Worm (Caenorhabditis elegans) whole organism, L4 larva: Measurements from ENCODE around the gene dnj-2.

Experiments used
- F26F4.8 ChIP-seq: fragments of 200-800 bp; sonication (Bioruptor generic); conservative IDR thresholded peaks from 2 replicates; pipeline ENCODE4 v1.3.6; 2022; ENCODE audit warnings: missing genetic modification characterization, missing compliant biosample characterization
- F37D6.2 ChIP-seq: sonication (generic microtip); optimal IDR thresholded peaks from 2 replicates; lab custom pipeline; 2016; ENCODE audit warnings: mild to moderate bottlenecking, missing genetic modification characterization, missing compliant biosample characterization
- F44E2.7 ChIP-seq: fragments of 200-800 bp; sonication (Bioruptor generic); IDR thresholded peaks from 2 replicates; pipeline ENCODE4 v2.1.2; 2022; ENCODE audit warnings: missing genetic modification characterization, missing compliant biosample characterization
- F49E8.2 ChIP-seq: sonication (generic microtip); optimal IDR thresholded peaks from 2 replicates; lab custom pipeline; 2016; ENCODE audit warnings: missing compliant biosample characterization, mild to moderate bottlenecking, missing genetic modification characterization, borderline replicate concordance
- T26A8.4 ChIP-seq: fragments of 200-800 bp; sonication (Bioruptor generic); IDR thresholded peaks from 2 replicates; pipeline ENCODE4 v1.3.6; 2022; ENCODE audit warnings: missing genetic modification characterization, missing compliant biosample characterization
- Y105C5A.15 ChIP-seq: fragments of 200-800 bp; sonication (Bioruptor generic); IDR thresholded peaks from 2 replicates; pipeline ENCODE4 v1.3.6; 2022; ENCODE audit warnings: missing genetic modification characterization, missing compliant biosample characterization
- Y48G9A.11 ChIP-seq: fragments of 200-800 bp; sonication (Bioruptor generic); IDR thresholded peaks from 2 replicates; pipeline ENCODE4 v1.3.6; 2022; ENCODE audit warnings: missing genetic modification reagents, missing genetic modification characterization, missing compliant biosample characterization
- ZK546.5 ChIP-seq, 2 experiments: sonication (generic microtip); optimal IDR thresholded peaks; 2 replicates each; lab custom pipeline; 2017; ENCODE audit warnings: missing biosample characterization in 2 of 2, missing genetic modification characterization in 2 of 2
- aha-1 ChIP-seq: fragments of 150-350 bp; peaks from one replicate; lab custom pipeline; 2014; ENCODE audit warnings: missing biosample characterization, missing genetic modification characterization
- arid-1 ChIP-seq: fragments of 200-800 bp; sonication (Bioruptor generic); conservative IDR thresholded peaks from 2 replicates; pipeline ENCODE4 v1.3.6; 2022; ENCODE audit warnings: missing genetic modification reagents, missing genetic modification characterization, missing compliant biosample characterization
- attf-4 ChIP-seq: sonication (generic microtip); optimal IDR thresholded peaks from 3 replicates; lab custom pipeline; 2017; ENCODE audit warnings: missing biosample characterization, missing genetic modification characterization
- ces-1 ChIP-seq: fragments of 150-350 bp; sonication (generic microtip); optimal IDR thresholded peaks from 4 replicates; lab custom pipeline; 2014; ENCODE audit warnings: missing biosample characterization, missing genetic modification reagents, missing genetic modification characterization
- daf-12 ChIP-seq: fragments of 150-350 bp; optimal IDR thresholded peaks from 2 replicates; lab custom pipeline; 2014; ENCODE audit warnings: missing biosample characterization, missing genetic modification reagents, missing genetic modification characterization
- daf-16 ChIP-seq, 3 experiments: sonication (generic microtip); optimal IDR thresholded peaks; 2 replicates each; lab custom pipeline; 2016 to 2017; ENCODE audit warnings: missing genetic modification characterization in 3 of 3, missing genetic modification reagents in 3 of 3, mild to moderate bottlenecking in 2 of 3, missing compliant biosample characterization in 2 of 3, missing biosample characterization in 1 of 3, moderate library complexity in 1 of 3
- dmd-8 ChIP-seq: fragments of 200-800 bp; sonication (Bioruptor generic); IDR thresholded peaks from 2 replicates; pipeline ENCODE4 v1.3.6; 2022; ENCODE audit warnings: missing genetic modification characterization, missing compliant biosample characterization
- dpl-1 ChIP-seq: fragments of 150-350 bp; optimal IDR thresholded peaks from 2 replicates; lab custom pipeline; 2014; ENCODE audit warnings: missing biosample characterization, missing genetic modification reagents, missing genetic modification characterization
- dve-1 ChIP-seq: sonication (generic microtip); optimal IDR thresholded peaks from 2 replicates; lab custom pipeline; 2017; ENCODE audit warnings: antibody characterized with exemption, mild to moderate bottlenecking, missing genetic modification characterization, missing compliant biosample characterization; ENCODE audit not compliant: insufficient read depth
- lim-7 ChIP-seq: fragments of 200-800 bp; sonication (Bioruptor generic); IDR thresholded peaks from 2 replicates; pipeline ENCODE4 v1.3.6; 2022; ENCODE audit warnings: missing genetic modification characterization, missing compliant biosample characterization
- lin-38 ChIP-seq: fragments of 200-800 bp; sonication (Bioruptor generic); IDR thresholded peaks from 2 replicates; pipeline ENCODE4 v1.3.6; 2022; ENCODE audit warnings: missing genetic modification reagents, missing genetic modification characterization, missing compliant biosample characterization
- mdl-1 ChIP-seq, 2 experiments: fragments of 150-350 bp in 1 of 2; sonication (generic microtip) in 1 of 2; optimal IDR thresholded peaks; 2 replicates each; lab custom pipeline; 2014 to 2017; ENCODE audit warnings: missing biosample characterization in 2 of 2, missing genetic modification characterization in 2 of 2
- mep-1 ChIP-seq: fragments of 150-350 bp; sonication (generic microtip); optimal IDR thresholded peaks from 3 replicates; lab custom pipeline; 2014; ENCODE audit warnings: missing biosample characterization, missing genetic modification characterization
- mes-2 ChIP-seq: sonication (generic microtip); optimal IDR thresholded peaks from 2 replicates; lab custom pipeline; 2016; ENCODE audit warnings: missing genotype, mild to moderate bottlenecking, missing genetic modification characterization, missing compliant biosample characterization; ENCODE audit not compliant: poor library complexity, severe bottlenecking
- nhr-76 ChIP-seq: fragments of 150-350 bp; optimal IDR thresholded peaks from 2 replicates; lab custom pipeline; 2014; ENCODE audit warnings: missing biosample characterization, missing genetic modification characterization
- pha-4 ChIP-seq, 2 experiments: fragments of 150-350 bp in 1 of 2; fragments of 200-800 bp in 1 of 2; sonication (Bioruptor generic) in 1 of 2; IDR thresholded peaks in 1 of 2; optimal IDR thresholded peaks in 1 of 2; 2 replicates each; pipeline versions ENCODE4 v1.3.6 to Lab custom; 2014 to 2022; ENCODE audit warnings: missing genetic modification characterization in 2 of 2, missing genetic modification reagents in 2 of 2, missing biosample characterization in 1 of 2, missing compliant biosample characterization in 1 of 2
- snpc-1.2 ChIP-seq: fragments of 200-800 bp; sonication (Bioruptor generic); IDR thresholded peaks from 2 replicates; pipeline ENCODE4 v1.3.6; 2022; ENCODE audit warnings: missing genetic modification reagents, missing genetic modification characterization, missing compliant biosample characterization
- spr-1 ChIP-seq: sonication (generic microtip); optimal IDR thresholded peaks from 2 replicates; lab custom pipeline; 2016; ENCODE audit warnings: mild to moderate bottlenecking, missing genetic modification characterization, missing compliant biosample characterization
- tag-97 ChIP-seq: fragments of 200-800 bp; sonication (Bioruptor generic); IDR thresholded peaks from 2 replicates; pipeline ENCODE4 v1.3.6; 2022; ENCODE audit warnings: missing genetic modification characterization, missing compliant biosample characterization
- unc-130 ChIP-seq: sonication (generic microtip); optimal IDR thresholded peaks from 2 replicates; lab custom pipeline; 2016; ENCODE audit warnings: missing genetic modification reagents, missing genetic modification characterization, missing compliant biosample characterization
- unc-39 ChIP-seq: sonication (generic microtip); optimal IDR thresholded peaks from 2 replicates; lab custom pipeline; 2017; ENCODE audit warnings: missing biosample characterization, missing genetic modification characterization
- unc-62 ChIP-seq, 3 experiments: fragments of 150-350 bp in 1 of 3; sonication (generic microtip); optimal IDR thresholded peaks in 2 of 3; peaks in 1 of 3; 1 replicate in 1 of 3; 2 replicates in 2 of 3; lab custom pipeline; 2014 to 2017; ENCODE audit warnings: missing biosample characterization in 3 of 3, missing genetic modification characterization in 3 of 3, missing genetic modification reagents in 3 of 3, missing genotype in 1 of 3
- zfp-2 ChIP-seq: sonication (generic microtip); optimal IDR thresholded peaks from 2 replicates; lab custom pipeline; 2016; ENCODE audit warnings: mild to moderate bottlenecking, missing genetic modification characterization, missing compliant biosample characterization
- zfp-3 ChIP-seq: fragments of 200-800 bp; sonication (Bioruptor generic); conservative IDR thresholded peaks from 2 replicates; pipeline ENCODE4 v1.3.6; 2022; ENCODE audit warnings: missing genetic modification reagents, missing genetic modification characterization, missing compliant biosample characterization
- ztf-7 ChIP-seq: fragments of 150-350 bp; optimal IDR thresholded peaks from 2 replicates; lab custom pipeline; 2014; ENCODE audit warnings: missing biosample characterization, missing genetic modification characterization

dnj-2 gene

DNA sequence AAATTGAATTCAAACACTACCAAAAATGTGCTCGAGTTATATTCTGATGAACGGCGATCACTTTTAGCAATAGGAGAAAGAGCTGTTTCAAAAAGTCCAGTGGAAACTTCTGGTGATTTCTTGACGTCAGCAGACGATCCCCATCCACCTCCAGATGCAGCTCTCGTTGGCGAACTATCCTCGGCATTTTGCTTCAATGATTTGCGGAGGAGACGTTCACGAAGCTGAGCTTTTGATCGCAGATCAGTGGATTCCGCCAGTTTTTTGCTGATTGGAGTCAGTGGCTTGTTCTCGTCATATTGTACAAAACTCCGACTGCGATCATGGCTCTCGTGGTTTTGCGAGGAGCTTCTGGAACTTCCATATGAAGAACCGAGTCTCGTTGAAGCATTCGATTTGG lies 22.4 kb upstream of the dnj-2 start:
- TF ChIP-seq aha-1 (tag; lab: Kevin White, UChicago): peak; percentile 45
- TF ChIP-seq Y48G9A.11 (GFP tag; lab: Robert Waterston, UW): no peak
- peak in 1 of 2 experiments; percentile 94 for TF ChIP-seq unc-62 (GFP tag; optimal IDR thresholded peaks at IDR 0.05 in 1 of 2; lab: Kevin White, UChicago)
- no peak for TF ChIP-seq unc-62 (tag; optimal IDR thresholded peaks at IDR 0.05; lab: Kevin White, UChicago)
- TF ChIP-seq, all 104 proteins: peak for 2

DNA sequence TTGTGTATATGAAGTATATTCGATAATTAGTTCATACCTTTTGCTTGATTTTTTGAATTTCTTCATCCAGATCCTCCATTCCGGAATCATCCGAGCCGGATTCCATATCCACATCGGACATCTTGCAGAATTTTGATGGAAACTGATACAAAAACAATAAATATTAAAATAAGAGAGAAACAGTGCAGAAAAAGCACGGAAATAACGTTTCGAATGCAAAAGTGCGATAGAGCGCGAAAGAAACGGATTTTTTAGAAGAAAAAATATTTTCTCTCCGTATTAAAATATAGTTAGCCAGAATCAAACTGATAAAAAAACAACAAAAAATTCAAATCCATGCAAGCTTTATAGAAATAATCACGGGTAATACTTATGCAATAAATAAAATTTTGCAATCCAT lies 19.0 kb upstream of the dnj-2 start, which contains the start of gene sart-3:
sart-3 (minus strand) TSS at position 219 of the 400 bp plus-strand sequence.
- no peak for TF ChIP-seq ztf-7 (tag; lab: Kevin White, UChicago)
- peak; percentile 57 for TF ChIP-seq lin-38
- no peak for TF ChIP-seq daf-16 (GFP tag; optimal IDR thresholded peaks at IDR 0.05; lab: Kevin White, UChicago)
- TF ChIP-seq daf-16 (tag; optimal IDR thresholded peaks at IDR 0.05; lab: Kevin White, UChicago): peak; percentile 1
- TF ChIP-seq mes-2 (tag; lab: Kevin White, UChicago): peak; percentile 33
- TF ChIP-seq F49E8.2: no peak

DNA sequence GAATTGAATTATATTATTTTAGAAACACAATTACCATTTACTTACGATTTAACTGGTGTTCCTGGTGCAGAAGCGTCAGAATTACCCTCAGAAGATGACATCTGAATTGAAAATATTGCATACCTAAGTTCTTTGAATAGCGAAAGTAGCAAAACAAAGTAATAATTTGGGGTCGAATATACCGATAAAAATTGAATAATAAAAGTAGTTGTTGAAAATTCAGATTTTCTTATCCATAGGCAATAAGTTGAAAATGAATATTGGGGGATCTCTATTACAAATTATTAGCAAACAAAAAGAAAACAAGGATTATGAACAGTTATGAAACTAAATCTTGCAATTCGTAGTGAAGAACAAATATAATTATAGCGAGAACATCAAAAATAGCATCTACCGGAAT lies 15.5 kb upstream of the dnj-2 start, which contains the start of gene leo-1:
leo-1 (minus strand) TSS at position 101 of the 400 bp plus-strand sequence.
- TF ChIP-seq unc-39 (tag; lab: Kevin White, UChicago) (no peak), tag-97 (GFP tag; lab: Robert Waterston, UW) (no peak), ZK546.5 (tag; optimal IDR thresholded peaks at IDR 0.05; lab: Kevin White, UChicago) (no peak), daf-12 (tag; lab: Kevin White, UChicago) (no peak), unc-62 (GFP tag; optimal IDR thresholded peaks at IDR 0.05 in 1 of 2; lab: Kevin White, UChicago) (peak in 1 of 2 experiments; percentile 55), unc-62 (tag; optimal IDR thresholded peaks at IDR 0.05; lab: Kevin White, UChicago) (no peak), zfp-2 (tag; lab: Kevin White, UChicago) (no peak), F37D6.2 (tag; lab: Kevin White, UChicago) (no peak)

DNA sequence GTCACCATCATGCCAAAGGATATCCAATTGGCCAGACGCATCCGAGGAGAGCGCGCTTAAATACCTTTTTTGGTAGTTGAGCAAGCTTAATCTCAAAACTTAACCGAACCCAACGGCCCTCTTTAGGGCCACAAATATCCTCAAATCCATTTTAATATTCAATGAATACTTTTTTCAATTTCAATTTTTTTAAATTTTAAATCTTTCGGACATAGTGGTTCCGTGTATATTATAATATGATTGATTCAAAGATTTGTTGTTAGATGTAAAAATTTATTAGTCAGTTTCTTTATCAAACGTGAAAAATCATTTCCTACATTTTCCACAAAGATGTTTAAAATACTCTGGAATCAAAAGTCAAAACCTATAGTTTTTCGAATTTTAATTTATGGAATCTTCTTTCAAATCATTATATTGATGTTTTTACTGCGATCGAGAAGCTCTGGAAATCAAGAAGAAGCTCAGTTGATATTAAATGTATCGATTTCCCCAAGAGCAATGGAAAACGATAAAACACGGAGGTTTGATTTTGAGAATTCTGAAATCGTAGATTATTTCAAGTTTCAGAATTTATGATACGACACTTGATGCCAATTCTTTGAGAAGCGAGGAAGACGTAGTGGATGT lies 13.3 kb upstream of the dnj-2 start, which contains the start of gene B0035.21:
B0035.21 (plus strand) TSS at position 322 of the 627 bp plus-strand sequence.
- TF ChIP-seq zfp-3: 0 out of 2 replicates have a peak, but pooled peaks have one; percentile 17
- TF ChIP-seq nhr-76 (tag; lab: Kevin White, UChicago): no peak
- TF ChIP-seq T26A8.4 (GFP tag; lab: Robert Waterston, UW): 0 out of 2 replicates have a peak, but pooled peaks have one; percentile 17
- peak; percentile 4 for TF ChIP-seq dve-1
- 0 out of 2 replicates have a peak, but pooled peaks have one; percentile 48 for TF ChIP-seq F26F4.8 (GFP tag; lab: Robert Waterston, UW)
- no peak for TF ChIP-seq unc-130 (GFP tag; lab: Kevin White, UChicago)
- TF ChIP-seq attf-4 (tag; lab: Kevin White, UChicago): no peak
- TF ChIP-seq pha-4 (GFP tag; IDR thresholded peaks at IDR 0.05; lab: Robert Waterston, UW): 0 out of 2 replicates have a peak, but pooled peaks have one; percentile 32
- no peak for TF ChIP-seq pha-4 (tag; optimal IDR thresholded peaks at IDR 0.05; lab: Kevin White, UChicago)
- TF ChIP-seq dpl-1 (GFP tag; lab: Kevin White, UChicago): no peak
- 0 out of 2 replicates have a peak, but pooled peaks have one; percentile 34 for TF ChIP-seq Y105C5A.15 (GFP tag; lab: Robert Waterston, UW)
- TF ChIP-seq lin-38: peak; percentile 46

DNA sequence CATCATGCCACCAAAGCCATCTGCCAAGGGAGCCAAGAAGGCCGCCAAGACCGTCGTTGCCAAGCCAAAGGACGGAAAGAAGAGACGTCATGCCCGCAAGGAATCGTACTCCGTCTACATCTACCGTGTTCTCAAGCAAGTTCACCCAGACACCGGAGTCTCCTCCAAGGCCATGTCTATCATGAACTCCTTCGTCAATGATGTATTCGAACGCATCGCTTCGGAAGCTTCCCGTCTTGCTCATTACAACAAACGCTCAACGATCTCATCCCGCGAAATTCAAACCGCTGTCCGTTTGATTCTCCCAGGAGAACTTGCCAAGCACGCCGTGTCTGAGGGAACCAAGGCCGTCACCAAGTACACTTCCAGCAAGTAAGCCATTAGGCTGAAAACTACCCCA lies 11.0 kb upstream of the dnj-2 start, which contains the start of gene his-48:
his-48 (plus strand) TSS at position 5 of the 400 bp plus-strand sequence.
- peak; percentile 39; the same call in 1 of the 2 replicates for TF ChIP-seq lin-38
- peak; percentile 56; the same call in 1 of the 2 replicates for TF ChIP-seq lim-7 (GFP tag; lab: Robert Waterston, UW)

DNA sequence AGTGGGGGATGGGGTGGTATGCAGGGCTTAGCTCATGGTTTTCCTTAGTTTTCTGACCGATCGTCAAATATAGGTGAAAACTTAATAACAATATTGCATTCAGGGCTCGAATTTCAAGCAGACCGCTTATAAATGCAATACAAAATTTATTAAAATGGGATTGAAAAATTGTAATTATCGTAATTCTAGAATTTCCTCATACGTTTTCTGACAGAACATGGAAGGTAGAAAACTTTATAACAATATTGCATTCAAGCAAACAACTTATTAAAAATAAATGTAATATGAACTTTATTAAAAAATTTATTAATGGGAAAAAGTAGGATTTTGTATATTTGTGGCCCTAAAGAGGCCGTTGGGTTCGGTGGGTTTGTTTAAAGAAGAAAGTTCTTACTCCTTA lies 9.9 kb upstream of the dnj-2 start:
- TF ChIP-seq F26F4.8 (GFP tag; lab: Robert Waterston, UW) (peak; percentile 64; the same call in 1 of the 2 replicates), lin-38 (peak; percentile 62), mep-1 (tag; lab: Kevin White, UChicago) (no peak), mdl-1 (tag; optimal IDR thresholded peaks at IDR 0.05; lab: Kevin White, UChicago) (no peak), zfp-3 (no peak), snpc-1.2 (GFP tag; lab: Robert Waterston, UW) (peak; percentile 48; the same call in 1 of the 2 replicates), F44E2.7 (GFP tag; lab: Robert Waterston, UW) (no peak), lim-7 (GFP tag; lab: Robert Waterston, UW) (no peak), dmd-8 (GFP tag; lab: Robert Waterston, UW) (0 out of 2 replicates have a peak, but pooled peaks have one; percentile 4), spr-1 (tag; lab: Kevin White, UChicago) (no peak), aha-1 (tag; lab: Kevin White, UChicago) (peak; percentile 51), ces-1 (no peak), arid-1 (GFP tag; lab: Robert Waterston, UW) (0 out of 2 replicates have a peak, but pooled peaks have one; percentile 41)
- TF ChIP-seq, all 104 proteins: peak for 6
